Fruit fly (Drosophila melanogaster): ENCODE measurements around the gene ProRS-m.
A peak's percentile ranks its signal among the peaks of the same experiment; 100 is the strongest.

Gene ProRS-m

DNA sequence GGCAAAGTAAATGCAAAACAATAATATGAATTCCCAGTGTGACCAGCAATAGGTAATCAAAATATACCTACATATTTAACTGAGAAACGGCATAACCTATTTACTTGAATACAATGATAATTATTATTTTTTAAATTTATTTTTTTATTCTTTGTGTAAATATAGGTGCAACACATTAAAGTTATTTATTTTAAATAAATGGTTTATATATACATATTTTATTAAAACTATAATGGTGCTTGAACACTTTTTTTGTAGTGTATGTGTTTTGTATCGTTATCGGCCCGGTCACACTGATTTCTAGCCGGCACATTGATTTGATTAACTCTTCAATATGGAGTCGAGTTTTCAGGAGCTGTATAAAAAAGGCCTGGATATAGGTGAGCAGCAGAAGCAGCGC is at the start of gene ProRS-m, which contains the start of the genes CG42304 and Snup:
ProRS-m (minus strand) TSS at position 51 of the 400 bp plus-strand sequence.
CG42304 (plus strand) TSS at position 289 of the 400 bp plus-strand sequence.
Snup (plus strand) TSS at position 289 of the 400 bp plus-strand sequence.
- no peak for TF ChIP-seq noc (tag; optimal IDR thresholded peaks at IDR 0.05)

DNA sequence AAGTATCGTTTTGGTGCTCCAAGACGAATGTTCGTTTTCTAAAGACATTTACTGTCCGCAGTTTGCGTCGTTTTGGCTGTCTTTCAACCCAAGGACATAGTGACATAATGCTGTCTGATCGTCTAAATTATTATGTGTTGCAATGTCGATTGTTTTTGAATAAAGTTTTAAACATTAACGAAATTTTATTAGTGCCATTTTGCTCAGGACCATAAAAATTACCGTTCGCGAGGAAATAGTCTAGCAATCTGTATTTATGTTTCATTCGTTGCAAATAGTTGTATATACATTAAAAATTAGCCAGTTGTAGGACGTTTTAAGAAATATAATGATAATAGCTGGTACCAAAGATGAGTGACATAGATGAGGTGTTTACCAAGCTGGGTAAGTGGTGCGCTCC is 9.7 kb upstream of the ProRS-m start, which contains the start of gene CG33234:
CG33234 (plus strand) TSS at position 301 of the 400 bp plus-strand sequence.
- no peak for TF ChIP-seq noc (tag; optimal IDR thresholded peaks at IDR 0.05)

DNA sequence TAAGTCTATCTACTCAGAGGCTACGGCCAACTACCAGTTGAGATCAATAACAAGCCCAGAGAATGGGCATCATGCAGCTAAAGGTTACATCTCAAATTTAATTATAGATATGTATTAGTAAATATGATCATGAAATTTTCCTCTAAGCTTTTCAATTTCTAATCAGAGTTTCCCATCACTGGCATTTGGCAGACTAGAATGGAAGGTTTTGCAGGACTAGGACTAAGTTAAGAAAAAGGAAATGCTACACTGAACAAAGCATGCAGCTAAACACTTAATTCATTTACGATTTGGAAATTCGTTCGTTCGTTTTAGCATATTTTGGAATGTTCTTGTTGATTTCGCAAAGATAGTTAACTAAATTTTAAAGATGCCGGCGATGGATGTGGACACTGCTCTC is 7.7 kb upstream of the ProRS-m start, which contains the start of gene CG33233:
CG33233 (plus strand) TSS at position 301 of the 400 bp plus-strand sequence.
- no peak for TF ChIP-seq noc (tag; optimal IDR thresholded peaks at IDR 0.05)

DNA sequence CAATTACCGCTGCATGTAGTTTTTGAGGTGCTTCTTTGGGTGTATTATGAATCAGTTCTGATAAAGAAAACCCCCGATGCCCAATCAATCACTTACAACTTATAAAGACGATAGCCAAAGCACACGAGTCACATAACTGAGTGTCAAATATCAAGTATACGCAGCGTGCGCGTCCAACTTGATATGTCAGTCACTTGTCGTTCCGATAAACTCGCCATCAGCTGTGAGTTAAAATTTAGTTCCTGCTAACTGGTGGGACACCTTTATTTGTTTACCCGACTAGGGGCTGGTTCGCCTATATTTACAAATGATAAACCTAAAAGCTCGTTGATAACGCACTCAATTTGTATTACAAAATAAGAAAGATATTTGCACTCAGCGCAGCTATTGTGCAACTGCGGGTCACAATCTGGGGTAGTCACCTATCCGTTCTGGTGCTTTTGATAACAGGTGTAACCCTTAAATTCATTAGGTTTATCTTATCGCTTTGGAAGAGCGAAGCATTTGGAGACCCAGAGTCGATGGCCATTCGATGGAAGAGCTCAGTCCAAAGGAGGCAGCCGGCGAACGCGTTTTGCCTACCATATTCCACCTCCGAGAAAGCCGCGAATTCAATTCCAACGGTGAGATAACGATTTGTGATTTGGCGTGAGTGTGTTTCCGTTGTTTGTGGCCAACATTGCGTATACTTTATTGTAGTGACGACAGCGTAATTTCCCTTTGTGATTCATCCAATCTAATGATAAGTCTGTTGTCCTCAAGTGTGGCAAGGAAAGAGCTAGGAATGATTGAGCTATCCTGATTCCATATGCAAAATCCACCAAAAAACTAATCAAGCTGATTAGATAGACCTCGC is 3.9 kb downstream of the ProRS-m start, which contains the start of gene CG1246:
CG1246 (plus strand) TSS at position 526 of the 856 bp plus-strand sequence.
- TF ChIP-seq noc (tag; optimal IDR thresholded peaks at IDR 0.05), result peak; percentile 68

DNA sequence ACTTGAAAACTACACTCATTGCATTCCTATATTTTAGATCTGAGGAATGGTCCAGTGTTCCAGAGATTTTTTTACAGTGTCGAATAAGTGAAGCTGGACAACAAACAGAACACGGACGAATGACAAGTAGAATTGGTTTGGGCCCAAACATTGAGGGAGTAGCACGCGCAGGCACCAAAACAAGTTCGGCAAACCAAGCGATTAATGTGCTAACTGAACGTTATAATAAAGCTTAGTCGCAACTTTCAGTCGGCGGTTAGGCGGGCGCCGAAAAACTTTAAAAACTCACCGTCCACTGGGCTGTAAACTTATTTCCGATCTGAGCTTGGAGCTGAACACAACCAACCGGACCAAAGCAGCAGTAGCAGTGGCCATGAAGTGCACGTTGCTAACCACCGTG is 6.6 kb downstream of the ProRS-m start, which contains the start of gene CG1143:
CG1143 (plus strand) TSS at position 301 of the 400 bp plus-strand sequence.
- no peak for TF ChIP-seq noc (tag; optimal IDR thresholded peaks at IDR 0.05)

DNA sequence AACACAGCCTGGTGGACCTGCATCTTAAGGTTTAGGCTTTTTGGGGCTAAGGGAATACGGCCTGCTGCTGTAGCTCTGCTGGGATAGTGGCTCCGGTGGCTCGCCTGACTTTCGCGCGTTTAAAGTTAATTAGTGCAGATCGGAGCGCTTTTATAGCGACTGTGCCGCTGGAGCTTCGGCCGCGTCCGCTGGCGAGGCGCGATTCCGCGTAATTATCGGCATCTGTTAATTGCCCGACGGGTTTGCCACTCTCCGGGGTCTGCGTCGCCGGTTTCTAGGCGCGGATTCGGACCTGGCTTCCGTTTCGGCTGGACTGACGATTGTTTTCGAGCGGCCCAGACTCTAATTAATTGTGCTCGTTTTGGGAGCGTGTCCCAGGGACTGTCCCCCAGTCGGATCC is 8.3 kb downstream of the ProRS-m start, which contains the start of gene CG14949:
CG14949 (minus strand) TSS at position 101 of the 400 bp plus-strand sequence.
- no peak for TF ChIP-seq noc (tag; optimal IDR thresholded peaks at IDR 0.05)

DNA sequence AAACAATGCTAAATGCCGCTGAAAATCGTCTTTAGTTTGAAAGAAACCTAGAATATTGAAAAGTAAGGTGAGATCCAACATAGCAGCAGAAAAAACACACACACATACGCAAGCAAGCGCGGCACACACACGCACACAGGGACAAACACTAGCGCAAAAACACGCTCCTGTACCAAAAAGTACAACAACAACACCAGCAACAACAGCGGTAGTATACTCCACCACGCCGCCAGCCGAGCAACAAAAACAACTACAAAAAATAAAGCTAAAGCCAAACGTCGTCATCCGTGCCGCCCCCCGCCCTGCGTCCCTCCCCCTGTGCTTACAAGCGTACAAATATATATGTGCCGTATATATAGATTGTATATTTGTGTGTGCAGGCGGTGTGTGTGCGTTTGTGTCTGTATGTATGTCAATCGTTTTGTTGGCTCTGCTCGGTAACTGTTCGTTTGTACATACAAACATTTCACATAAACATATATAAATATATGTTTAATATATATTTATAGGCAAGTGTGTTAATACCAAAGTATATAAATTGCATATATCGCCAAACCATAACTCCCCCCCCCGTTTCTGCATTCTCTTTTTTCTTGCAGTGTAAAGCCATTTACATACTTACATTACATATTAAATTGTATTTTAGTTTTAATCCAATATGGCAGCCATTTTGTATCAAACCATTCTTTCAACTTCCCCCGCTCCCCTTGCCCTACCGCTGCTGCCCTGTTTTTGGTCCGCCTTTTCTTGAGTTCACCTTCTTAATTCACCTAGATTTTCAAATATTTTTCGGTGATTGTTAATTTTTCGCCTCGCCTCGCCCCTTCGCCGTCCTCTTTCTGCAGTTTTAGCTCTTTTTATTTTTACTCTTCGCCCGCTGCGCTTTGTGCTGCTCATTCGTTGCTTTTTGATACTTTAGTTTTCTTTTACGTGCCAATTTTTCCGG is 15.4 kb downstream of the ProRS-m start:
- no peak for TF ChIP-seq noc (tag; optimal IDR thresholded peaks at IDR 0.05)

DNA sequence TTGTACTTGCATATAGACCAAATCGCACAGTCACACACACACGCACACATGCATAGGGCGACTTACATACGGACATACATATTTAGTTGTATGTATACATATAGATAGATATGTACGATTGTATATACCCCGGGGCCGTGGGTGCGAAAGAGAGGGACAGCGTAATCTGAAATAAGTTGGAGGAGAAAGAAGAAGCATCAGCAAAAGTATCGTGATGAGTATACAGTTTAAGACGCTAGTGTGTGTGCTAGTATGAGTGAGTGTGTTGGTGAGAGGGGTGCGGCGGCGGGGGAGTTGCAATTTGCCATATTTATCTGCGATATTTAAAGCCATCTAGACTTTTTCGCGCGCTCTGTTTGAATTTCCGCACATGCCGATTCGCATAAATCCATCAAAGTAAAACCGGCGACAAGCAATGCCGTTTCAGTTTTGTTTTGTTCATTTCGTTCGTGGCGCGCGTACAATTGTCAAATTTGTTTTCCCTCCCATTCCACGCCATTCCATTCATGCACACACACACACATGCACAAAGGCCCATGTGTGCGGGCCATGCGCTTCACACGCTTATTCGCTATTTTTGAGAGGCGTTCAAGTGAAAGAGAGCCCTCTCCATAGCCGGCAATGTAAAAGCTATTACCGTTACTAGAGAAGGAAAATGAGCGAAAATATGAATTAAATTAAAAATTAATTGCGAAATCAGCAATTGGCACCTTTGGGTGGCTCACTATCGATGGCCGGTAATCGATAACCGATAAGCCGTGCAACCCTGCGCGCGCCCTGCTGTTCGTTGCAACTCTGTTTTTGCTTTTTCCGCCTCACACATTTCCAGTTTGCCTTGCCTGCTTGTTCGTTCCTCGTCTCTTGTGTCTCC is 16.5 kb downstream of the ProRS-m start:
- peak; percentile 62 for TF ChIP-seq noc (tag; optimal IDR thresholded peaks at IDR 0.05)

DNA sequence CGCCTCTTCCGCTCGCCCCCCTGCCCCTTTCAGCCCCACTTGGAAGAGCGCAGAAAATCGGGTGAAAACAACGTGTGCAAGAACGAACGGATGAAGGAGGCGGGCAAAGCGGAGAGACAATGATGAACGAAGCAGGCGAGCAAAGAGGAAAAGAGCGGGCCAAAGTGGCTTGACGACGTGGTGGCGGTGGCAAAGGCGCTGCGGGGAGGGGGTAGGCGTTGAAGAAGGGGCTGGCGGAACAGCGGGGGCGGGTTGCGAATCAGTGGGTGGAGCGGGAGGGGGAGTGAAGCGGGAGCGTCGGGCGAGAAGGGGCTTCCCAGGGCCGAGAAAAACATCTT is 18.9 kb downstream of the ProRS-m start:
- TF ChIP-seq noc (tag; optimal IDR thresholded peaks at IDR 0.05), result no peak

DNA sequence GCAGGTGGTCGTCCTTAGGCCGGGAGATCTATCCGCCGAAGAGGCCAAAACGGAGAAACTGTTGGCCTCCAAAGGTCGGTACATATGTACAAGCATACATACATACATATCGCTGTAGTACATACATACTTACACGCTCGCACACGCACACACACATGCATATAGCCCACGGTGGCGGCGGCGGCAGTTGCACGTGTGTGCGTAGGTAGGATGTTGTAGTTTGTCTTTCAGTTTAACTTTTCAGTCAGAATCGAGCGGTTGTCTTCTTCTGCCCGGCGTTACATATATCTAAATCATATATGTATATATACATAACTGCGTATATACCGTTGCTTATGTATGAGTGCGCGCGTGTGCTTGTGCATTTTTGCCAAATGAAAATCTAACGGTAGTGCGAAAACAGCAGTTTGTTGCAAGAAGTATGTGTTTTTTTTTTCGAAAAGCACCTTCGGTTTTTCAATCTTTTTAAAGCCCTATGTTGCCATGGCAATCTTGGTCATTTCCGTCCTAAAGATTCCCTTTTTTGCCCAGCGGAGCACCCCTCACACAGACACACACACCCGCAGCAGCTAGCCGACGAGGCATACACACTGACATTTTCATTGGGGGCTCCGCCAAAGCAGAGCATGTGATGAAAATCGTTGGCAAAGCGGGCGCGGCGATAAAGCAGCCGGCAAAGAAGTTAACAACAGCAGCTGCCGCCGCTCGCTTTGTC is 19.4 kb downstream of the ProRS-m start:
- no peak for TF ChIP-seq noc (tag; optimal IDR thresholded peaks at IDR 0.05)

DNA sequence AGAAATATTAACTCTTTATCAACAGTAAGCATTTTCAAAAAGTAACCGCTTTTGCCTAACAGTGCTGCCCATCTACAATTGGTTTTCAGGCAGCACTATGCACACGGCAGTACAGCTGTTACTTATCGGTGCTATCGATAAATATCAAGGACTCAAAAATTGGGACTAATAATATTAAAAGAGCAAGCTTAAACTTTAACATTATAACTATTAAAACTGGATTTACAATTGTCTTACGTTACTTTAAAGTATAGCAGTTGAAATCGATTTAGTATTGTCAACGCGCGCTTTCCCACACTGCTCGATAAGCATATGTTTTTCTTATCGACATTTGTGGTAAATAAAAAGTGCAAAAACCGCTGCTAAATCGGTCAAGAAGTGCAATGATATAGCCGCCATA is 20.2 kb downstream of the ProRS-m start, which contains the start of the genes CG42245 and MEP-1:
CG42245 (plus strand) TSS at position 310 of the 400 bp plus-strand sequence.
MEP-1 (plus strand) TSS at position 310 of the 400 bp plus-strand sequence.
- TF ChIP-seq noc (tag; optimal IDR thresholded peaks at IDR 0.05), result no peak

DNA sequence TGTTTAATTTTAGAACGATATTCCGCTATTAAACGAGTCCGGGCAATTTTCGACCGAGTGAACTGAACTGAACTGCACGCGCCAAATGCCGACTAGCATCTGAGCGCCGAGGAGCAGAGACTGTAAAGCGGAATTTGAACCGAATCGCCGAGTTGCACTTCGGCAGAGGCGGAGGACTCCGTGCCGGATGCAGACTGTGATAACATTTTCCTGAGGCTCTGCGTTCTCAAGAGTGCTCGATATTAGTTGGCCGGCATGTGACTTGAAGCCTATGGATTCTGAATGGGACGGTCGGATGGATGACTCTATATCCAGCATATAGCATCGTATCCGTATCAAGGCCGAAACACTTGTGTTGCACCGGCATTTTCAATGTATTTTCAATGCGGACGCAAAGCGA is 21.7 kb downstream of the ProRS-m start, which contains the start of gene Pxn:
Pxn (minus strand) TSS at position 101 of the 400 bp plus-strand sequence.
- TF ChIP-seq noc (tag; optimal IDR thresholded peaks at IDR 0.05), result no peak

DNA sequence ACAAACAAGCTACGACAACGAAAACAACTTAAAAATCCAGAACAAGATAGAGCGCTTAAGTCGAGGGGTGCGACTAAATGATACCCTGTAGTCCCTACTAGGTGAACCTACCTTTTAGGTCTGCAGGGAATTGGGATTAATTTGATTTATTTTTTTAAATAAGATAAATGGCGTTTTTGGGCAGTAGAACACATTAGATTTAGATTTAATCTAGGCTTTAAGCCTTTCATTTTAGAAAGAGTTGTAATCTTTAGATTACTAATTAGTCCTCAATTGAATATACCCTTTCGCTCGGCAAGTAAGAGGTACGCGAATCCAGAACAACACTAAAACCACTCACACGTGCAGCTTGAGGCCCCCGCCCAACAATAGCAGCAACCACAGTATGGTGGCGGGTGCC is 37.4 kb downstream of the ProRS-m start:
- TF ChIP-seq noc (tag; optimal IDR thresholded peaks at IDR 0.05), result no peak

DNA sequence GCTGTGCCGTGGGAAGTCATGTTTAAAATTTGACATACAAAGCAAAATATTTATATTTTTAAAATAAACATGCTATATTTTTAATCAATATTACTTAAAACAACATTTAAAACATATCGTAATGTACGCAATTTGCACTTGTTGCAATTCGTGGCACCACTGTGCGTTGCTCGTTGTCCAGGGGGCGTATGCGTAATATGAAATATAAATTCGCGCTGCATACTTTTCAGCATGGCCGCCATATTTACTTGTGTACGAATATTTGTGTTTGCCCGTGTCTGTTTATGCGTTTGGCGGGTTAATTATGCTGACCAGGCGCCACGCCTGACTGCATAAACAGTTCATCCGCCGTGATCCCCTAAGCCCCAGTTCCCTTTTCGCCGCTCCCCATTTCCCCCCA is 42.8 kb downstream of the ProRS-m start:
- no peak for TF ChIP-seq noc (tag; optimal IDR thresholded peaks at IDR 0.05)

Data from whole organism, larva.